Fruit fly (Drosophila melanogaster): Measurements from ENCODE around the gene Hsp23.

Hsp23 gene

DNA sequence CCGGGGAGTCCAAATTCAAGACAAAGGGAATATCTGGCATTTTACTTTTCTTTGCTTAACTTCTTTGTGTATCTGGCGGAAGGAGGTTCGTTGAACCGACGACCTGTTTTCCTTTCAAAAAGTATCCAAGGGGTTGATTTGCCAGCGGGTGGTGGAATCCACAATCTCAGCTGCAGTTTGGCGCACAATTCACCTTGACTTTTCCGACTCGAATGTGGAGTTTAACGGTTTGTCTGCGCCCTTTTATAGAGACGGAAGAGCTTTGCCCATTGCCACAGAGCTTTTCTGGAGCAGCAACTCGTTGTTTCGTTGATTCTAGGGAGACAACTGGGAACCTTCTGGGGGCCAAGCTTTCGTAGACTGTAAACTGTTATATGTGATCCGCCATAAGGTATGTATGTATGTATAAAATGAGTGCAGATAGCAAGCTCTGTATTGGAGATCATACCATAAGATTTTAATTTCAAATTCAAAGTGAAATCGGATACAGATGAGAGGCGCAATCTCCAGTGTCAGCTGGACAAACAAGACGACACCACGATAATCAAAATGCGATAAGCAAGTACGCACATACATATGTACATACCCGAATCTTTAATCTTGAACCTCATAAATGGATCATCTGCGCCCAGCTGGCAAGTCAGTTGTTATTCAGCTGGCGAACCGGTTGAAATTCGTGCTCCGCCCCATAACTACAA is 9.3 kb upstream of the Hsp23 start, which contains the start of the genes Hsp67Bc, CG4456 and Hsp22 (continued):
- no peak for TF ChIP-seq CG8281 (tag; optimal IDR thresholded peaks at IDR 0.05)
- TF ChIP-seq Neu2 (GFP tag; optimal IDR thresholded peaks at IDR 0.05; ENCODE audit: borderline replicate concordance), result no peak
- no peak for TF ChIP-seq trem (tag; optimal IDR thresholded peaks at IDR 0.05)
- no peak for TF ChIP-seq Dad (GFP tag; optimal IDR thresholded peaks at IDR 0.05)
- TF ChIP-seq CG18599 (GFP tag; optimal IDR thresholded peaks at IDR 0.05), result peak; percentile 51
- no peak for TF ChIP-seq CG15073 (GFP tag; optimal IDR thresholded peaks at IDR 0.05)
- no peak for TF ChIP-seq CG3281 (GFP tag; optimal IDR thresholded peaks at IDR 0.05)
- peak; percentile 1 for TF ChIP-seq CG1792 (GFP tag; optimal IDR thresholded peaks at IDR 0.05)
- no peak for TF ChIP-seq CkIIα-i1 (GFP tag; IDR thresholded peaks at IDR 0.05)
- no peak for TF ChIP-seq peb (GFP tag; IDR thresholded peaks at IDR 0.05)
- peak; percentile 33 for TF ChIP-seq fd64A (GFP tag; optimal IDR thresholded peaks at IDR 0.05)
- no peak for TF ChIP-seq CG11093 (GFP tag; IDR thresholded peaks at IDR 0.05)
- no peak for TF ChIP-seq tio (GFP tag; optimal IDR thresholded peaks at IDR 0.05)
- TF ChIP-seq NfI (GFP tag; optimal IDR thresholded peaks at IDR 0.05), result no peak
- TF ChIP-seq btn (GFP tag; optimal IDR thresholded peaks at IDR 0.05), result no peak
- no peak for TF ChIP-seq rib (GFP tag; IDR thresholded peaks at IDR 0.05)
- no peak for TF ChIP-seq CG13287 (GFP tag; IDR thresholded peaks at IDR 0.05; ENCODE audit: partially characterized antibody)
- no peak for TF ChIP-seq CG2889 (GFP tag; IDR thresholded peaks at IDR 0.05)
- no peak for TF ChIP-seq Rx (GFP tag; IDR thresholded peaks at IDR 0.05)
- TF ChIP-seq cad (GFP tag; optimal IDR thresholded peaks at IDR 0.05), result no peak

DNA sequence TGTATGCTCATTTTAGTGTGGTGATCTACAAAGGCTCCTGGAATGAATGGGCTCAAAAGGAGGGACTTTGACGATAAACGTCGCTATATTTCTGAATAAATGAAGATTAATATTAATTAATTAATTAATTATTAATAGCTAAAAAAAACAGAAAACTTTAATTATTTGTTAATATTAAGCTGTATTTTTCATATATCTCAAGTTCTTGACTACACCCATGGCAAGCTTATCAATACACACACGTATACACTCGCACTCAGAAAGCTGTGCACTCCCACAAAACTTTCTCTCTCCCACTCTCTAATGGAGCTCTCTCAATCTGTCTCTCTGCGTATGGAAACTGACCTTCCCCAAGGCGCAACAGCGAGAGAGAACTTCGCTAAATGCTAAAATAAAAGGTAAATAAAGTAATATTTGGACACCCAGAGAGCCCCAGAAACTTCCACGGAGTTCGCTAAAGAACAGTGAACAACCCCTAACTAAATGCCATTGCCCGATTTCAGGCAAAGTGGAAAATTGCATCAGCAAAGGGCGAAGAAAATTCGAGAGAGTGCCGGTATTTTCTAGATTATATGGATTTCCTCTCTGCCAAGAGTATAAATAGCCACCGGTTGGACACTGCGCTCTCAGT is 8.2 kb upstream of the Hsp23 start:
- TF ChIP-seq btn (GFP tag; optimal IDR thresholded peaks at IDR 0.05), result no peak
- no peak for TF ChIP-seq Elba2 (GFP tag; optimal IDR thresholded peaks at IDR 0.05)
- TF ChIP-seq Awh (GFP tag; IDR thresholded peaks at IDR 0.05), result peak; percentile 87
- TF ChIP-seq Kr (GFP tag; optimal IDR thresholded peaks at IDR 0.05), result no peak
- TF ChIP-seq maf-S (GFP tag; optimal IDR thresholded peaks at IDR 0.05), result no peak
- TF ChIP-seq CG8281 (tag; optimal IDR thresholded peaks at IDR 0.05), result peak; percentile 9
- TF ChIP-seq CG42726 (GFP tag; IDR thresholded peaks at IDR 0.05; ENCODE audit: partially characterized antibody), result no peak
- TF ChIP-seq ap (GFP tag; IDR thresholded peaks at IDR 0.05), result peak; percentile 41; the same call in 1 of the 2 replicates
- no peak for TF ChIP-seq Atf3 (GFP tag; optimal IDR thresholded peaks at IDR 0.05)
- TF ChIP-seq MESR4 (GFP tag; optimal IDR thresholded peaks at IDR 0.05), result no peak
- TF ChIP-seq CG4328 (GFP tag; optimal IDR thresholded peaks at IDR 0.05), result peak; percentile 61
- TF ChIP-seq Dek (tag; optimal IDR thresholded peaks at IDR 0.05), result peak; percentile 23
- TF ChIP-seq bab2 (GFP tag; optimal IDR thresholded peaks at IDR 0.05), result peak; percentile 17
- TF ChIP-seq CG1233 (GFP tag; optimal IDR thresholded peaks at IDR 0.05), result peak; percentile 42
- peak; percentile 12 for TF ChIP-seq CG12299 (tag; optimal IDR thresholded peaks at IDR 0.05)
- peak; percentile 71 for TF ChIP-seq Meics (GFP tag; optimal IDR thresholded peaks at IDR 0.05)
- peak; percentile 83 for TF ChIP-seq gem (tag; optimal IDR thresholded peaks at IDR 0.05)
- peak; percentile 34 for TF ChIP-seq Dip3 (GFP tag; optimal IDR thresholded peaks at IDR 0.05)
- TF ChIP-seq CG10543 (GFP tag; optimal IDR thresholded peaks at IDR 0.05), result peak; percentile 49
- TF ChIP-seq jing (GFP tag; optimal IDR thresholded peaks at IDR 0.05), result no peak
- TF ChIP-seq kni (GFP tag; optimal IDR thresholded peaks at IDR 0.05), result no peak
- peak; percentile 81 for TF ChIP-seq Ada2b (GFP tag; IDR thresholded peaks at IDR 0.05)
- no peak for TF ChIP-seq CG16813 (GFP tag; IDR thresholded peaks at IDR 0.05; ENCODE audit: partially characterized antibody)
- TF ChIP-seq Abd-B (GFP tag; optimal IDR thresholded peaks at IDR 0.05), result no peak
- no peak for TF ChIP-seq Tbp (GFP tag; optimal IDR thresholded peaks at IDR 0.05)
- no peak for TF ChIP-seq slp2 (GFP tag; optimal IDR thresholded peaks at IDR 0.05)
- peak; percentile 23; the same call in 1 of the 3 replicates for TF ChIP-seq sr (GFP tag; IDR thresholded peaks at IDR 0.05)
- TF ChIP-seq sima (GFP tag; optimal IDR thresholded peaks at IDR 0.05), result no peak
- TF ChIP-seq CG18764 (GFP tag; optimal IDR thresholded peaks at IDR 0.05), result peak; percentile 36
- peak; percentile 66 for TF ChIP-seq sd (tag; optimal IDR thresholded peaks at IDR 0.05)
- TF ChIP-seq Lim3 (GFP tag; IDR thresholded peaks at IDR 0.05), result no peak

Measured in whole organism, embryonic.